Worm (Caenorhabditis elegans): ENCODE measurements around the gene T05A8.3.

DNA sequence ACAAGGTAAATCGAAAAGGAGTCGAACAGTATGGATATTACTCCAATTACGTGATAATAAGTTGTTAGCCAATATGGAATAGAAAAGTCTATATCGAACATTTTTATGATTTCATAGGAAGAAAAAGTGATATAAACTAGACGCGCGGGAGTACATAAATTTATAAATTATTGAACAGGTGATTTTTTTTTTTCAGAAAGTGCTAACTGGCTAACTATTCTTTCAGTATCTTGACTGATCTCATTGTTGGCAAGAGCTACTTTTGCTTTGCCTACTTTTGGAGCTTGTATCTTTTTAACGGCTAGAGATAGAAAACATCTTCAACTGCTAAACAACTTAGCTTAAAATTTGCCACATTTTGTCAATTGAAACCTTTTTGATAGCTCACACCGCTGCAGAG lies 14.5 kb downstream of the T05A8.3 start, which contains the start of gene sri-60:
- TF ChIP-seq Y55F3AM.14 (GFP tag; optimal IDR thresholded peaks at IDR 0.05) (no peak), elt-3 (tag; optimal IDR thresholded peaks at IDR 0.05) (no peak), unc-62 (GFP tag; optimal IDR thresholded peaks at IDR 0.05) (no peak), ztf-4 (tag; optimal IDR thresholded peaks at IDR 0.05) (no peak), fos-1 (tag; optimal IDR thresholded peaks at IDR 0.05) (no peak), nhr-12 (tag; optimal IDR thresholded peaks at IDR 0.05) (no peak), zag-1 (tag; optimal IDR thresholded peaks at IDR 0.05) (no peak), sma-3 (GFP tag; optimal IDR thresholded peaks at IDR 0.05) (no peak), ztf-11 (tag; optimal IDR thresholded peaks at IDR 0.05) (no peak), snpc-4 (tag; optimal IDR thresholded peaks at IDR 0.05) (no peak), peb-1 (tag; optimal IDR thresholded peaks at IDR 0.05) (no peak)
